Worm (Caenorhabditis elegans) whole organism, L4 larva: ENCODE results near the gene srz-64.
A peak's percentile ranks its signal among the peaks of the same experiment; 100 is the strongest.

Experiments used
- F10B5.3 ChIP-seq: sonication (generic microtip); optimal IDR thresholded peaks from 2 replicates; lab custom pipeline; 2016; ENCODE audit warnings: mild to moderate bottlenecking, missing genetic modification characterization, missing compliant biosample characterization
- F37D6.2 ChIP-seq: sonication (generic microtip); optimal IDR thresholded peaks from 2 replicates; lab custom pipeline; 2016; ENCODE audit warnings: mild to moderate bottlenecking, missing genetic modification characterization, missing compliant biosample characterization
- T20F7.1 ChIP-seq: fragments of 200-800 bp; sonication (Bioruptor generic); optimal IDR thresholded peaks from 2 replicates; lab custom pipeline; 2018; ENCODE audit warnings: mild to moderate bottlenecking, missing genetic modification characterization, missing compliant biosample characterization
- Y105C5A.15 ChIP-seq: fragments of 200-800 bp; sonication (Bioruptor generic); IDR thresholded peaks from 2 replicates; pipeline ENCODE4 v1.3.6; 2022; ENCODE audit warnings: missing genetic modification characterization, missing compliant biosample characterization
- Y75B8A.6 ChIP-seq: fragments of 200-800 bp; sonication (Bioruptor generic); IDR thresholded peaks from 2 replicates; pipeline ENCODE4 v1.3.6; 2022; ENCODE audit warnings: missing genetic modification reagents, missing genetic modification characterization, missing compliant biosample characterization
- ZK337.2 ChIP-seq: fragments of 200-800 bp; sonication (Bioruptor generic); IDR thresholded peaks from 2 replicates; pipeline ENCODE4 v1.3.6; 2022; ENCODE audit warnings: missing genetic modification reagents, missing genetic modification characterization, missing compliant biosample characterization
- ZK546.5 ChIP-seq, 2 experiments: sonication (generic microtip); optimal IDR thresholded peaks; 2 replicates each; lab custom pipeline; 2017; ENCODE audit warnings: missing biosample characterization in 2 of 2, missing genetic modification characterization in 2 of 2
- aly-2 ChIP-seq: sonication (generic microtip); optimal IDR thresholded peaks from 2 replicates; lab custom pipeline; 2018; ENCODE audit warnings: missing biosample characterization, missing genetic modification characterization
- ama-1 ChIP-seq: fragments of 150-350 bp; optimal IDR thresholded peaks from 2 replicates; lab custom pipeline; 2014; ENCODE audit warnings: inconsistent platforms, mixed read lengths
- arid-1 ChIP-seq: fragments of 200-800 bp; sonication (Bioruptor generic); conservative IDR thresholded peaks from 2 replicates; pipeline ENCODE4 v1.3.6; 2022; ENCODE audit warnings: missing genetic modification reagents, missing genetic modification characterization, missing compliant biosample characterization
- attf-4 ChIP-seq: sonication (generic microtip); optimal IDR thresholded peaks from 3 replicates; lab custom pipeline; 2017; ENCODE audit warnings: missing biosample characterization, missing genetic modification characterization
- ceh-62 ChIP-seq: sonication (generic microtip); optimal IDR thresholded peaks from 2 replicates; lab custom pipeline; 2017; ENCODE audit warnings: missing biosample characterization, missing genetic modification characterization
- ceh-82 ChIP-seq: sonication (generic microtip); optimal IDR thresholded peaks from 2 replicates; lab custom pipeline; 2017; ENCODE audit warnings: missing biosample characterization, missing genetic modification characterization
- cey-2 ChIP-seq: sonication (generic microtip); optimal IDR thresholded peaks from 3 replicates; lab custom pipeline; 2017; ENCODE audit warnings: missing genetic modification characterization, mild to moderate bottlenecking, missing compliant biosample characterization, antibody characterized with exemption, borderline replicate concordance; ENCODE audit not compliant: insufficient read depth
- ctbp-1 ChIP-seq: fragments of 200-800 bp; sonication (Bioruptor generic); IDR thresholded peaks from 2 replicates; pipeline ENCODE4 v1.3.6; 2022; ENCODE audit warnings: missing genetic modification reagents, missing genetic modification characterization, missing compliant biosample characterization
- daf-12 ChIP-seq: fragments of 150-350 bp; optimal IDR thresholded peaks from 2 replicates; lab custom pipeline; 2014; ENCODE audit warnings: missing biosample characterization, missing genetic modification reagents, missing genetic modification characterization
- daf-8 ChIP-seq: fragments of 200-800 bp; sonication (Bioruptor generic); IDR thresholded peaks from 2 replicates; pipeline ENCODE4 v1.3.6; 2022; ENCODE audit warnings: missing genetic modification characterization, missing compliant biosample characterization
- dmd-6 ChIP-seq: fragments of 200-800 bp; sonication (Bioruptor generic); IDR thresholded peaks from 2 replicates; pipeline ENCODE4 v1.3.6; 2022; ENCODE audit warnings: missing genetic modification reagents, missing genetic modification characterization, missing compliant biosample characterization
- dpl-1 ChIP-seq: fragments of 150-350 bp; optimal IDR thresholded peaks from 2 replicates; lab custom pipeline; 2014; ENCODE audit warnings: missing biosample characterization, missing genetic modification reagents, missing genetic modification characterization
- duxl-1 ChIP-seq: sonication (generic microtip); optimal IDR thresholded peaks from 2 replicates; lab custom pipeline; 2016; ENCODE audit warnings: mild to moderate bottlenecking, missing genetic modification characterization, moderate library complexity, missing compliant biosample characterization; ENCODE audit not compliant: poor library complexity
- egl-43 ChIP-seq: fragments of 200-800 bp; sonication (Bioruptor generic); IDR thresholded peaks from 2 replicates; pipeline ENCODE4 v1.3.6; 2022; ENCODE audit warnings: missing genetic modification reagents, missing genetic modification characterization, missing compliant biosample characterization
- fkh-10 ChIP-seq: fragments of 150-350 bp; optimal IDR thresholded peaks from 2 replicates; lab custom pipeline; 2014; ENCODE audit warnings: missing biosample characterization, missing genetic modification reagents, missing genetic modification characterization
- fos-1 ChIP-seq: fragments of 150-350 bp; optimal IDR thresholded peaks from 2 replicates; lab custom pipeline; 2014; ENCODE audit warnings: missing biosample characterization, missing genetic modification characterization
- gei-8 ChIP-seq: fragments of 200-800 bp; sonication (Bioruptor generic); optimal IDR thresholded peaks from 2 replicates; lab custom pipeline; 2018; ENCODE audit warnings: mild to moderate bottlenecking, missing genetic modification characterization, missing compliant biosample characterization
- hlh-30 ChIP-seq: sonication (generic microtip); optimal IDR thresholded peaks from 2 replicates; lab custom pipeline; 2017; ENCODE audit warnings: antibody characterized with exemption, mild to moderate bottlenecking, missing genetic modification characterization, missing compliant biosample characterization; ENCODE audit not compliant: insufficient read depth
- hmg-1.1 ChIP-seq: fragments of 200-800 bp; sonication (Bioruptor generic); IDR thresholded peaks from 2 replicates; pipeline ENCODE4 v1.3.6; 2022; ENCODE audit warnings: missing genetic modification reagents, missing genetic modification characterization, missing compliant biosample characterization
- lin-15B ChIP-seq: fragments of 150-350 bp; sonication (generic microtip); optimal IDR thresholded peaks from 3 replicates; lab custom pipeline; 2014; ENCODE audit warnings: missing biosample characterization, missing genetic modification characterization
- lin-29 ChIP-seq: fragments of 200-800 bp; sonication (Bioruptor generic); IDR thresholded peaks from 2 replicates; pipeline ENCODE4 v1.3.6; 2022; ENCODE audit warnings: missing genetic modification reagents, missing genetic modification characterization, missing compliant biosample characterization
- lin-38 ChIP-seq: fragments of 200-800 bp; sonication (Bioruptor generic); IDR thresholded peaks from 2 replicates; pipeline ENCODE4 v1.3.6; 2022; ENCODE audit warnings: missing genetic modification reagents, missing genetic modification characterization, missing compliant biosample characterization
- madf-9 ChIP-seq: fragments of 200-800 bp; sonication (Bioruptor generic); conservative IDR thresholded peaks from 2 replicates; pipeline ENCODE4 v1.3.6; 2022; ENCODE audit warnings: missing genetic modification reagents, missing genetic modification characterization, missing compliant biosample characterization
- mdt-29 ChIP-seq: fragments of 200-800 bp; sonication (Bioruptor generic); IDR thresholded peaks from 2 replicates; pipeline ENCODE4 v1.3.6; 2022; ENCODE audit warnings: missing genetic modification reagents, missing genetic modification characterization, missing compliant biosample characterization
- mxl-2 ChIP-seq: fragments of 200-800 bp; sonication (Bioruptor generic); conservative IDR thresholded peaks from 2 replicates; pipeline ENCODE4 v1.3.6; 2022; ENCODE audit warnings: missing genetic modification reagents, missing genetic modification characterization, missing compliant biosample characterization
- mxl-3 ChIP-seq: fragments of 200-800 bp; sonication (Bioruptor generic); optimal IDR thresholded peaks from 2 replicates; lab custom pipeline; 2018; ENCODE audit warnings: mild to moderate bottlenecking, missing genetic modification characterization, missing compliant biosample characterization
- nhr-102 ChIP-seq: sonication (generic microtip); optimal IDR thresholded peaks from 2 replicates; lab custom pipeline; 2016; ENCODE audit warnings: mild to moderate bottlenecking, missing genetic modification characterization, moderate library complexity, missing compliant biosample characterization
- nhr-111 ChIP-seq: fragments of 200-800 bp; sonication (Bioruptor generic); optimal IDR thresholded peaks from 2 replicates; lab custom pipeline; 2018; ENCODE audit warnings: mild to moderate bottlenecking, missing genetic modification characterization, missing compliant biosample characterization
- nhr-237 ChIP-seq: sonication (generic microtip); optimal IDR thresholded peaks from 2 replicates; lab custom pipeline; 2017; ENCODE audit warnings: missing biosample characterization, missing genetic modification characterization
- nhr-42 ChIP-seq: fragments of 200-800 bp; sonication (Bioruptor generic); IDR thresholded peaks from 2 replicates; pipeline ENCODE4 v1.3.6; 2022; ENCODE audit warnings: missing genetic modification characterization, missing compliant biosample characterization
- nhr-6 ChIP-seq: fragments of 150-350 bp; optimal IDR thresholded peaks from 2 replicates; lab custom pipeline; 2014; ENCODE audit warnings: missing biosample characterization, missing genetic modification characterization
- nhr-76 ChIP-seq: fragments of 150-350 bp; optimal IDR thresholded peaks from 2 replicates; lab custom pipeline; 2014; ENCODE audit warnings: missing biosample characterization, missing genetic modification characterization
- php-3 ChIP-seq: fragments of 200-800 bp; sonication (Bioruptor generic); IDR thresholded peaks from 2 replicates; pipeline ENCODE4 v1.3.6; 2022; ENCODE audit warnings: missing genetic modification reagents, missing genetic modification characterization, missing compliant biosample characterization
- rbr-2 ChIP-seq: sonication (generic microtip); optimal IDR thresholded peaks from 2 replicates; lab custom pipeline; 2016; ENCODE audit warnings: missing genotype, missing genetic modification characterization, missing compliant biosample characterization
- saeg-2 ChIP-seq: fragments of 200-800 bp; sonication (Bioruptor generic); IDR thresholded peaks from 2 replicates; pipeline ENCODE4 v1.3.6; 2022; ENCODE audit warnings: missing genetic modification reagents, missing genetic modification characterization, missing compliant biosample characterization
- spr-3 ChIP-seq: fragments of 200-800 bp; sonication (Bioruptor generic); optimal IDR thresholded peaks from 2 replicates; lab custom pipeline; 2018; ENCODE audit warnings: mild to moderate bottlenecking, missing genetic modification characterization, missing compliant biosample characterization
- tag-97 ChIP-seq: fragments of 200-800 bp; sonication (Bioruptor generic); IDR thresholded peaks from 2 replicates; pipeline ENCODE4 v1.3.6; 2022; ENCODE audit warnings: missing genetic modification characterization, missing compliant biosample characterization
- unc-39 ChIP-seq: sonication (generic microtip); optimal IDR thresholded peaks from 2 replicates; lab custom pipeline; 2017; ENCODE audit warnings: missing biosample characterization, missing genetic modification characterization
- unc-62 ChIP-seq, 3 experiments: fragments of 150-350 bp in 1 of 3; sonication (generic microtip); optimal IDR thresholded peaks in 2 of 3; peaks in 1 of 3; 1 replicate in 1 of 3; 2 replicates in 2 of 3; lab custom pipeline; 2014 to 2017; ENCODE audit warnings: missing biosample characterization in 3 of 3, missing genetic modification characterization in 3 of 3, missing genetic modification reagents in 3 of 3, missing genotype in 1 of 3
- zfp-2 ChIP-seq: sonication (generic microtip); optimal IDR thresholded peaks from 2 replicates; lab custom pipeline; 2016; ENCODE audit warnings: mild to moderate bottlenecking, missing genetic modification characterization, missing compliant biosample characterization
- zip-11 ChIP-seq: fragments of 200-800 bp; sonication (Bioruptor generic); IDR thresholded peaks from 2 replicates; pipeline ENCODE4 v1.3.6; 2022; ENCODE audit warnings: missing genetic modification characterization, missing compliant biosample characterization
- zip-2 ChIP-seq: fragments of 150-350 bp; optimal IDR thresholded peaks from 2 replicates; lab custom pipeline; 2014; ENCODE audit warnings: missing biosample characterization, missing genetic modification characterization
- ztf-11 ChIP-seq: fragments of 150-350 bp; optimal IDR thresholded peaks from 2 replicates; lab custom pipeline; 2014; ENCODE audit warnings: missing biosample characterization, missing genetic modification characterization
- ztf-7 ChIP-seq: fragments of 150-350 bp; optimal IDR thresholded peaks from 2 replicates; lab custom pipeline; 2014; ENCODE audit warnings: missing biosample characterization, missing genetic modification characterization

srz-64 gene

ce11 chrII:1320412-1320811 lies 27.4 kb upstream of the srz-64 start (continued):
- peak in 1 of 2 experiments; percentile 97 for TF ChIP-seq unc-62 (GFP tag; optimal IDR thresholded peaks at IDR 0.05 in 1 of 2; lab: Kevin White, UChicago)
- TF ChIP-seq unc-62 (tag; optimal IDR thresholded peaks at IDR 0.05; lab: Kevin White, UChicago), result no peak
- peak; percentile 80; the same call in 1 of the 2 replicates for TF ChIP-seq Y105C5A.15 (GFP tag; lab: Robert Waterston, UW)
- no peak for TF ChIP-seq cey-2 (tag; lab: Kevin White, UChicago)
- peak; percentile 94 for TF ChIP-seq hmg-1.1 (GFP tag; lab: Robert Waterston, UW)
- TF ChIP-seq F10B5.3 (tag; lab: Kevin White, UChicago), result peak; percentile 61
- peak; percentile 90 for TF ChIP-seq F37D6.2 (tag; lab: Kevin White, UChicago)
- no peak for TF ChIP-seq fos-1 (tag; lab: Kevin White, UChicago)
- no peak for TF ChIP-seq unc-39 (tag; lab: Kevin White, UChicago)
- peak; percentile 90 for TF ChIP-seq saeg-2
- TF ChIP-seq nhr-76 (tag; lab: Kevin White, UChicago), result peak; percentile 65
- TF ChIP-seq Y75B8A.6 (GFP tag; lab: Robert Waterston, UW), result peak; percentile 64; the same call in 1 of the 2 replicates
- TF ChIP-seq ama-1 (lab: Kevin White, UChicago), result peak; percentile 94
- peak; percentile 42 for TF ChIP-seq ceh-82
- TF ChIP-seq daf-12 (tag; lab: Kevin White, UChicago), result no peak
- TF ChIP-seq php-3 (GFP tag; lab: Robert Waterston, UW), result peak; percentile 92
- TF ChIP-seq tag-97 (GFP tag; lab: Robert Waterston, UW), result 0 out of 2 replicates have a peak, but pooled peaks have one; percentile 49
- TF ChIP-seq zip-11 (GFP tag; lab: Robert Waterston, UW), result peak; percentile 47; the same call in 1 of the 2 replicates
- peak; percentile 83 for TF ChIP-seq duxl-1 (tag; lab: Kevin White, UChicago)
- no peak for TF ChIP-seq nhr-237 (tag; lab: Kevin White, UChicago)
- no peak for TF ChIP-seq attf-4 (tag; lab: Kevin White, UChicago)
- peak; percentile 86 for TF ChIP-seq lin-15B (tag; lab: Kevin White, UChicago)
- peak; percentile 98 for TF ChIP-seq zfp-2
- TF ChIP-seq nhr-102 (tag; lab: Kevin White, UChicago), result peak; percentile 94
- TF ChIP-seq ceh-62 (tag; lab: Kevin White, UChicago), result no peak
- peak; percentile 93 for TF ChIP-seq arid-1 (GFP tag; lab: Robert Waterston, UW)
- 0 out of 2 replicates have a peak, but pooled peaks have one; percentile 46 for TF ChIP-seq mxl-2 (GFP tag; lab: Robert Waterston, UW)
- peak; percentile 21 for TF ChIP-seq aly-2 (tag; lab: Kevin White, UChicago)
- TF ChIP-seq T20F7.1 (GFP tag; lab: Kevin White, UChicago), result peak; percentile 93
- peak; percentile 86 for TF ChIP-seq mxl-3 (GFP tag; lab: Kevin White, UChicago)
- peak; percentile 98 for TF ChIP-seq nhr-6 (tag; lab: Kevin White, UChicago)
- peak; percentile 91 for TF ChIP-seq mdt-29 (GFP tag; lab: Robert Waterston, UW)
- TF ChIP-seq rbr-2 (tag; lab: Kevin White, UChicago), result peak; percentile 96
- peak; percentile 75 for TF ChIP-seq ZK337.2 (GFP tag; lab: Robert Waterston, UW)
- peak; percentile 96 for TF ChIP-seq spr-3
- peak; percentile 88 for TF ChIP-seq hlh-30
- TF ChIP-seq ztf-7 (tag; lab: Kevin White, UChicago), result peak; percentile 62
- peak; percentile 69 for TF ChIP-seq gei-8 (GFP tag; lab: Kevin White, UChicago)
- TF ChIP-seq dpl-1, result peak; percentile 99
- peak; percentile 88 for TF ChIP-seq ctbp-1 (GFP tag; lab: Robert Waterston, UW)
- peak; percentile 15 for TF ChIP-seq nhr-111 (GFP tag; lab: Kevin White, UChicago)
- TF ChIP-seq daf-8 (GFP tag; lab: Robert Waterston, UW), result no peak
- TF ChIP-seq lin-29 (GFP tag; lab: Robert Waterston, UW), result peak; percentile 85
- peak; percentile 94 for TF ChIP-seq lin-38
- peak; percentile 89 to 98 for TF ChIP-seq ZK546.5 (tag; optimal IDR thresholded peaks at IDR 0.05; lab: Kevin White, UChicago)
- TF ChIP-seq zip-2 (tag; lab: Kevin White, UChicago), result peak; percentile 77
- peak; percentile 94 for TF ChIP-seq nhr-42 (GFP tag; lab: Robert Waterston, UW)
- TF ChIP-seq egl-43 (GFP tag; lab: Robert Waterston, UW), result peak; percentile 92
- TF ChIP-seq dmd-6 (GFP tag; lab: Robert Waterston, UW), result peak; percentile 95
- peak; percentile 95 for TF ChIP-seq madf-9 (GFP tag; lab: Robert Waterston, UW)
- no peak for TF ChIP-seq ztf-11
- peak; percentile 78 for TF ChIP-seq fkh-10 (GFP tag; lab: Kevin White, UChicago)
